Worm (Caenorhabditis elegans): ENCODE data around the gene skpo-2.

ce11 chrII:3470549-3470948 lies 34.2 kb upstream of the skpo-2 start, which contains the start of gene Y49F6B.20:
- TF ChIP-seq lin-38 (GFP tag; IDR thresholded peaks at IDR 0.05) = no peak
- no peak for TF ChIP-seq dve-1 (tag; optimal IDR thresholded peaks at IDR 0.05; ENCODE audit: insufficient read depth)
- no peak for TF ChIP-seq ztf-11 (tag; optimal IDR thresholded peaks at IDR 0.05)
- no peak for TF ChIP-seq nhr-11 (tag; optimal IDR thresholded peaks at IDR 0.05)
